Fruit fly (Drosophila melanogaster) whole organism, prepupa: ENCODE measurements around the gene Ndc1.
A peak's percentile ranks its signal among the peaks of the same experiment; 100 is the strongest.

Source experiments
- CG11294 ChIP-seq: fragments of 200-800 bp; sonication (Bioruptor generic); IDR thresholded peaks from 2 replicates; pipeline ENCODE4 v1.3.6; 2022; ENCODE audit warnings: missing biosample characterization, missing genetic modification characterization
- CG6163 ChIP-seq: fragments of 200-800 bp; sonication (Bioruptor generic); IDR thresholded peaks from 3 replicates; pipeline ENCODE4 v1.3.6; 2022; ENCODE audit warnings: missing biosample characterization, missing genetic modification characterization
- CG6792 ChIP-seq: fragments of 200-800 bp; sonication (Bioruptor generic); optimal IDR thresholded peaks from 3 replicates; lab custom pipeline; 2016; ENCODE audit warnings: missing biosample characterization, missing genetic modification characterization
- CG7368 ChIP-seq: fragments of 200-800 bp; sonication (Bioruptor generic); optimal IDR thresholded peaks from 3 replicates; lab custom pipeline; 2016; ENCODE audit warnings: missing biosample characterization, missing genetic modification characterization
- Lpt ChIP-seq: fragments of 200-800 bp; sonication (Bioruptor generic); optimal IDR thresholded peaks from 3 replicates; lab custom pipeline; 2016; ENCODE audit warnings: missing biosample characterization, missing genetic modification characterization
- Met ChIP-seq: fragments of 200-800 bp; sonication (Bioruptor generic); optimal IDR thresholded peaks from 3 replicates; lab custom pipeline; 2016; ENCODE audit warnings: missing biosample characterization, missing genetic modification characterization
- Smox ChIP-seq: fragments of 200-800 bp; sonication (Bioruptor generic); optimal IDR thresholded peaks from 3 replicates; lab custom pipeline; 2016; ENCODE audit warnings: missing biosample characterization, missing genetic modification characterization
- Sox102F ChIP-seq: fragments of 200-800 bp; sonication (Bioruptor generic); optimal IDR thresholded peaks from 2 replicates; lab custom pipeline; 2016; ENCODE audit warnings: missing biosample characterization, mild to moderate bottlenecking, missing genetic modification characterization
- achi ChIP-seq: fragments of 200-800 bp; sonication (Bioruptor generic); optimal IDR thresholded peaks from 3 replicates; lab custom pipeline; 2016; ENCODE audit warnings: missing biosample characterization, missing genetic modification characterization
- acj6 ChIP-seq: fragments of 200-800 bp; sonication (Bioruptor generic); optimal IDR thresholded peaks from 3 replicates; lab custom pipeline; 2016; ENCODE audit warnings: missing biosample characterization, missing genetic modification characterization
- cyc ChIP-seq: fragments of 200-800 bp; sonication (Bioruptor generic); optimal IDR thresholded peaks from 3 replicates; lab custom pipeline; 2016; ENCODE audit warnings: missing biosample characterization, missing genetic modification characterization
- eg ChIP-seq: fragments of 200-800 bp; sonication (Bioruptor generic); IDR thresholded peaks from 3 replicates; pipeline ENCODE4 v1.3.6; 2022; ENCODE audit warnings: missing biosample characterization, missing genetic modification characterization
- fkh ChIP-seq: fragments of 200-800 bp; sonication (Bioruptor generic); optimal IDR thresholded peaks from 3 replicates; lab custom pipeline; 2017; ENCODE audit warnings: missing biosample characterization, mild to moderate bottlenecking, missing genetic modification characterization, moderate library complexity
- topi ChIP-seq: fragments of 200-800 bp; sonication (Bioruptor generic); optimal IDR thresholded peaks from 3 replicates; lab custom pipeline; 2016; ENCODE audit warnings: missing biosample characterization, missing genetic modification characterization

dm6 chr3R:23920874-23921539 lies 3.2 kb upstream of the Ndc1 start:
- no peak for TF ChIP-seq CG11294 (GFP tag; lab: Robert Waterston, UW)
- peak; percentile 24 for TF ChIP-seq Met (GFP tag; lab: Kevin White, UChicago)
- peak; percentile 49 for TF ChIP-seq CG7368 (GFP tag; lab: Kevin White, UChicago)
- TF ChIP-seq CG6163: peak; percentile 80
- peak; percentile 31 for TF ChIP-seq Smox
- peak; percentile 32 for TF ChIP-seq achi (GFP tag; lab: Kevin White, UChicago)
- peak; percentile 22 for TF ChIP-seq CG6792 (GFP tag; lab: Kevin White, UChicago)
- peak; percentile 74 for TF ChIP-seq eg (GFP tag; lab: Robert Waterston, UW)
- peak; percentile 64 for TF ChIP-seq Sox102F (GFP tag; lab: Kevin White, UChicago)
- TF ChIP-seq Lpt: no peak
- TF ChIP-seq topi: peak; percentile 74
- peak; percentile 42 for TF ChIP-seq acj6 (GFP tag; lab: Kevin White, UChicago)
- no peak for TF ChIP-seq fkh (GFP tag; lab: Kevin White, UChicago)
- TF ChIP-seq cyc (GFP tag; lab: Kevin White, UChicago): peak; percentile 43
